Worm (Caenorhabditis elegans) whole organism, L4 larva: ENCODE measurements around the gene skr-21.

ENCODE experiments used
- F49E8.2 ChIP-seq: sonication (generic microtip); optimal IDR thresholded peaks from 2 replicates; lab custom pipeline; 2016; ENCODE audit warnings: missing compliant biosample characterization, mild to moderate bottlenecking, missing genetic modification characterization, borderline replicate concordance
- Y48G9A.11 ChIP-seq: fragments of 200-800 bp; sonication (Bioruptor generic); IDR thresholded peaks from 2 replicates; pipeline ENCODE4 v1.3.6; 2022; ENCODE audit warnings: missing genetic modification reagents, missing genetic modification characterization, missing compliant biosample characterization
- Y75B8A.6 ChIP-seq: fragments of 200-800 bp; sonication (Bioruptor generic); IDR thresholded peaks from 2 replicates; pipeline ENCODE4 v1.3.6; 2022; ENCODE audit warnings: missing genetic modification reagents, missing genetic modification characterization, missing compliant biosample characterization
- aha-1 ChIP-seq: fragments of 150-350 bp; peaks from one replicate; lab custom pipeline; 2014; ENCODE audit warnings: missing biosample characterization, missing genetic modification characterization
- ceh-20 ChIP-seq: fragments of 200-800 bp; sonication (Bioruptor generic); IDR thresholded peaks from 2 replicates; pipeline ENCODE4 v1.3.6; 2022; ENCODE audit warnings: missing genetic modification reagents, missing genetic modification characterization, missing compliant biosample characterization
- ceh-28 ChIP-seq: fragments of 150-350 bp; optimal IDR thresholded peaks from 2 replicates; lab custom pipeline; 2014; ENCODE audit warnings: missing biosample characterization, missing genetic modification reagents, missing genetic modification characterization
- ceh-32 ChIP-seq: sonication (generic microtip); optimal IDR thresholded peaks from 2 replicates; lab custom pipeline; 2016; ENCODE audit warnings: mild to moderate bottlenecking, missing genetic modification characterization, missing compliant biosample characterization; ENCODE audit not compliant: poor library complexity
- ctbp-1 ChIP-seq: fragments of 200-800 bp; sonication (Bioruptor generic); IDR thresholded peaks from 2 replicates; pipeline ENCODE4 v1.3.6; 2022; ENCODE audit warnings: missing genetic modification reagents, missing genetic modification characterization, missing compliant biosample characterization
- daf-16 ChIP-seq, 3 experiments: sonication (generic microtip); optimal IDR thresholded peaks; 2 replicates each; lab custom pipeline; 2016 to 2017; ENCODE audit warnings: missing genetic modification characterization in 3 of 3, missing genetic modification reagents in 3 of 3, mild to moderate bottlenecking in 2 of 3, missing compliant biosample characterization in 2 of 3, missing biosample characterization in 1 of 3, moderate library complexity in 1 of 3
- dve-1 ChIP-seq: sonication (generic microtip); optimal IDR thresholded peaks from 2 replicates; lab custom pipeline; 2017; ENCODE audit warnings: antibody characterized with exemption, mild to moderate bottlenecking, missing genetic modification characterization, missing compliant biosample characterization; ENCODE audit not compliant: insufficient read depth
- egl-27 ChIP-seq: sonication (generic microtip); optimal IDR thresholded peaks from 3 replicates; lab custom pipeline; 2017; ENCODE audit warnings: missing biosample characterization, missing genetic modification reagents, missing genetic modification characterization
- fkh-10 ChIP-seq: fragments of 150-350 bp; optimal IDR thresholded peaks from 2 replicates; lab custom pipeline; 2014; ENCODE audit warnings: missing biosample characterization, missing genetic modification reagents, missing genetic modification characterization
- hlh-30 ChIP-seq: sonication (generic microtip); optimal IDR thresholded peaks from 2 replicates; lab custom pipeline; 2017; ENCODE audit warnings: antibody characterized with exemption, mild to moderate bottlenecking, missing genetic modification characterization, missing compliant biosample characterization; ENCODE audit not compliant: insufficient read depth
- hmg-1.1 ChIP-seq: fragments of 200-800 bp; sonication (Bioruptor generic); IDR thresholded peaks from 2 replicates; pipeline ENCODE4 v1.3.6; 2022; ENCODE audit warnings: missing genetic modification reagents, missing genetic modification characterization, missing compliant biosample characterization
- jun-1 ChIP-seq: fragments of 150-350 bp; optimal IDR thresholded peaks from 2 replicates; lab custom pipeline; 2014; ENCODE audit warnings: missing biosample characterization, missing genetic modification reagents, missing genetic modification characterization
- lin-15B ChIP-seq: fragments of 150-350 bp; sonication (generic microtip); optimal IDR thresholded peaks from 3 replicates; lab custom pipeline; 2014; ENCODE audit warnings: missing biosample characterization, missing genetic modification characterization
- lin-29 ChIP-seq: fragments of 200-800 bp; sonication (Bioruptor generic); IDR thresholded peaks from 2 replicates; pipeline ENCODE4 v1.3.6; 2022; ENCODE audit warnings: missing genetic modification reagents, missing genetic modification characterization, missing compliant biosample characterization
- lin-39 ChIP-seq: fragments of 150-350 bp; optimal IDR thresholded peaks from 2 replicates; lab custom pipeline; 2014; ENCODE audit warnings: missing biosample characterization, missing genetic modification reagents, missing genetic modification characterization
- madf-5 ChIP-seq, 2 experiments: fragments of 200-800 bp; sonication (Bioruptor generic); IDR thresholded peaks; 2 replicates each; pipeline ENCODE4 v1.3.6; 2022; ENCODE audit warnings: missing compliant biosample characterization in 2 of 2, missing genetic modification characterization in 2 of 2
- mdl-1 ChIP-seq, 2 experiments: fragments of 150-350 bp in 1 of 2; sonication (generic microtip) in 1 of 2; optimal IDR thresholded peaks; 2 replicates each; lab custom pipeline; 2014 to 2017; ENCODE audit warnings: missing biosample characterization in 2 of 2, missing genetic modification characterization in 2 of 2
- mep-1 ChIP-seq: fragments of 150-350 bp; sonication (generic microtip); optimal IDR thresholded peaks from 3 replicates; lab custom pipeline; 2014; ENCODE audit warnings: missing biosample characterization, missing genetic modification characterization
- mes-2 ChIP-seq: sonication (generic microtip); optimal IDR thresholded peaks from 2 replicates; lab custom pipeline; 2016; ENCODE audit warnings: missing genotype, mild to moderate bottlenecking, missing genetic modification characterization, missing compliant biosample characterization; ENCODE audit not compliant: poor library complexity, severe bottlenecking
- mxl-2 ChIP-seq: fragments of 200-800 bp; sonication (Bioruptor generic); conservative IDR thresholded peaks from 2 replicates; pipeline ENCODE4 v1.3.6; 2022; ENCODE audit warnings: missing genetic modification reagents, missing genetic modification characterization, missing compliant biosample characterization
- nhr-111 ChIP-seq: fragments of 200-800 bp; sonication (Bioruptor generic); optimal IDR thresholded peaks from 2 replicates; lab custom pipeline; 2018; ENCODE audit warnings: mild to moderate bottlenecking, missing genetic modification characterization, missing compliant biosample characterization
- nhr-41 ChIP-seq: fragments of 200-800 bp; sonication (Bioruptor generic); IDR thresholded peaks from 2 replicates; pipeline ENCODE4 v1.3.6; 2022; ENCODE audit warnings: missing genetic modification reagents, missing genetic modification characterization, missing compliant biosample characterization
- set-16 ChIP-seq: fragments of 200-800 bp; sonication (Bioruptor generic); IDR thresholded peaks from 2 replicates; pipeline ENCODE4 v1.3.6; 2022; ENCODE audit warnings: missing genetic modification reagents, missing genetic modification characterization, missing compliant biosample characterization
- unc-62 ChIP-seq, 3 experiments: fragments of 150-350 bp in 1 of 3; sonication (generic microtip); optimal IDR thresholded peaks in 2 of 3; peaks in 1 of 3; 1 replicate in 1 of 3; 2 replicates in 2 of 3; lab custom pipeline; 2014 to 2017; ENCODE audit warnings: missing biosample characterization in 3 of 3, missing genetic modification characterization in 3 of 3, missing genetic modification reagents in 3 of 3, missing genotype in 1 of 3
- vab-7 ChIP-seq: fragments of 200-800 bp; sonication (Bioruptor generic); IDR thresholded peaks from 2 replicates; pipeline ENCODE4 v1.3.6; 2022; ENCODE audit warnings: missing genetic modification reagents, missing genetic modification characterization, missing compliant biosample characterization
- zfp-3 ChIP-seq: fragments of 200-800 bp; sonication (Bioruptor generic); conservative IDR thresholded peaks from 2 replicates; pipeline ENCODE4 v1.3.6; 2022; ENCODE audit warnings: missing genetic modification reagents, missing genetic modification characterization, missing compliant biosample characterization
- ztf-7 ChIP-seq: fragments of 150-350 bp; optimal IDR thresholded peaks from 2 replicates; lab custom pipeline; 2014; ENCODE audit warnings: missing biosample characterization, missing genetic modification characterization

Gene skr-21

DNA sequence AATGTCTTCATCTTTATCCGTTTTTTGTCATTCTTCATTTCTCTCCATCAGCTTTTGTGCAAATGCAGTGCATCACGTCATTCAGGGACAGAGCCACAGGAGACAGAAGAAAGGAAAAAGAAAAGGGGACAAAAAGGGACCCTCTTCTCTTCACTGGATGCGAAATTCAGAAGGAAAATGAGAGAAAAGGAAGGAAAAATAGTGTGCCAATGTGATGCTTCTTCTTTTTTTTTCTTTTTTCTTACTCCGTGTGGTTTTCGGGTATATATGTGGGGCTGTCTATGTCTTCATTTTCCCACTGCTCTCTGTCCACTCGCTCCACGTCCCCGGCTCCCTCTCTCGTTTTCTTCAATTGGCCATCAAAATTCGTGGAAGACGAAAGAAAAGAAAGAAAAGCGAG is 16.0 kb downstream of the skr-21 start (continued):
- no peak for TF ChIP-seq lin-15B (tag; lab: Kevin White, UChicago)

DNA sequence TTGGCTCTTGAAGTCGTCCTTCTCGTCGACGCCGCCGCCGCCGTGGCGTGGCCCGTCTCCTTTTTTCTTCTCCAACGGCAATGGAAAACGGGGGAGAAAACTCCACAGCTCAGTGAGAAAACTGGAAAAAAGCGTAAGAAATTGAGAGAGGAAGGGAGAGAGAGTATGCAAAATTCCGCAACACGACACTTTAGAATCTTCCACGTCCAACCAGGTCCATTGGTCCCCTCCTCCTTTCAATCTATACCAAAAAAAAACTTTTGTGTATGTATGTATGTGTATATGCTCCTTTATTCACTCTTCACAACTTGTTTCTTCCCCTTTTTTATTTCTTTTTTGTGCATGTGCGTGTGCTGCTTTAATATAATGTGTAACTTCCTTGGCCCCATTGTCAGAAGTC is 17.4 kb downstream of the skr-21 start:
- TF ChIP-seq jun-1 (tag; lab: Kevin White, UChicago): no peak
- peak; percentile 27; the same call in 1 of the 2 replicates for TF ChIP-seq set-16 (GFP tag; lab: Robert Waterston, UW)
- TF ChIP-seq egl-27 (tag; lab: Kevin White, UChicago): no peak
- TF ChIP-seq ztf-7 (tag; lab: Kevin White, UChicago): no peak
- TF ChIP-seq F49E8.2 (tag; lab: Kevin White, UChicago): no peak
- no peak for TF ChIP-seq ctbp-1 (GFP tag; lab: Robert Waterston, UW)
- TF ChIP-seq aha-1 (tag; lab: Kevin White, UChicago): peak; percentile 85
- no peak for TF ChIP-seq nhr-41
- no peak for TF ChIP-seq mdl-1 (tag; optimal IDR thresholded peaks at IDR 0.05; lab: Kevin White, UChicago)
- TF ChIP-seq nhr-111 (GFP tag; lab: Kevin White, UChicago): no peak
- 0 out of 2 replicates have a peak, but pooled peaks have one; percentile 14 for TF ChIP-seq hmg-1.1 (GFP tag; lab: Robert Waterston, UW)
- TF ChIP-seq Y75B8A.6 (GFP tag; lab: Robert Waterston, UW): no peak
- TF ChIP-seq madf-5 (GFP tag; IDR thresholded peaks at IDR 0.05; lab: Robert Waterston, UW): no peak
- peak in 1 of 2 experiments; percentile 53 for TF ChIP-seq unc-62 (GFP tag; optimal IDR thresholded peaks at IDR 0.05 in 1 of 2; lab: Kevin White, UChicago)
- TF ChIP-seq unc-62 (tag; optimal IDR thresholded peaks at IDR 0.05; lab: Kevin White, UChicago): no peak
- TF ChIP-seq ceh-32: no peak
- TF ChIP-seq, all 104 proteins: peak for 4

DNA sequence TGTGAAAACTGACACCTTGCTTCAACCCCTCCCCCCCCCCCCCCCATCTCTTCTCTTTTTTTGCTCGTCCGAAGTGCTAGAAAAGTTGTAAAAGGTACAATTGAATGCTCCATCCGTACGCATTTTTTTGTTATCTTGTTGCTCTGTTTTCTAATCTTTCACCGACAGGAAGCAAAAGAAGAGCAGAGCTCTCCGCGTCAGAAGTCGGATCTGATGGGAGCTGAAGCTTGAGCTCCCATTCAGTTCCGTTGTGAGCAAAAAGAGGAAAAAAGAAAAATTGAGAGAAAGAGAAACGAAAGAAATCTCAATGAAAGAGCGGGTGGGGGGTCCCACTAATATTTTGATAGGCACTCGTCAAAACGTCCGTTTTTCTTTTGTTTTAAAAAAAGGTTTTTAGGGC is 19.6 kb downstream of the skr-21 start:
- TF ChIP-seq lin-29 (GFP tag; lab: Robert Waterston, UW) (no peak), aha-1 (tag; lab: Kevin White, UChicago) (peak; percentile 16), ceh-28 (tag; lab: Kevin White, UChicago) (no peak), hlh-30 (no peak)

DNA sequence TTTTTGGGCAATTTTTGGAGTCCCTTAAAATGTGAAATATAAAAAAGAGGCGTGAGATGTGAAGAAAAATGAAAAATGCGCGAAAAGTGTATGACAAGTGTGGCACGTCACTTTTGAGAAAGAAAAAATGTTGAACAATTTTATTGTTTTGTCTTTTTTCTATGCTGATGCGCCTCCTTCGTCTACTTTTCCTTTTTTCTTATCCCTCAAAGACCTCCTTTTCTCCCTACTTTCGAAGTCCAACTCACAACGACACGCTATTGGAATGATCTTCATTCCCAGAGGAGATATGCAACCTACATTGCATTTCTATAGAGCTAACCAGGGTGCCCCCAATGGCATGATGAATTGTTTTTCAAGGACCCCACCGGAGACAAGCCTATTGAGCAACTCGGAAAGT is 20.5 kb downstream of the skr-21 start:
- peak; percentile 23 for TF ChIP-seq mep-1 (tag; lab: Kevin White, UChicago)
- no peak for TF ChIP-seq mxl-2
- TF ChIP-seq, all 104 proteins: peak for 1

DNA sequence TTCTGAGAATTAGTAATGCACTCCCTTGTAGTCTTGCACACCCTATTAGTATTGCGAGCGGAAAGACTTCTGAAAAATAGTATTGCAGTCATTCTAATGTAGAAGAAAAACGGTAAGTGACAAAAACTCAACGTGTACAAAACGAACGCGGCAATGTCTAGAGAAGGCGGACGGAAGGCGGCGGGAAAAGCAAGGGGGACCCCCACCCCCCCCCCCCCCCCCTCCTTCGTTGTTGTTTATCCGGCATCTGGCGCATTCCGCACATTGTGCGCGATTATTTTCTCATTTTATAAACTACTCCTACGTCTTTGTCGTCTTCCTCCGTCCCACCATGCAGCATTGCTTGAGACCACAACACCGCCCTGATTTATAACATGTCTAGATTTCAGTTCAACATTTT is 24.2 kb downstream of the skr-21 start:
- TF ChIP-seq daf-16 (GFP tag; optimal IDR thresholded peaks at IDR 0.05; lab: Kevin White, UChicago) (no peak), daf-16 (tag; optimal IDR thresholded peaks at IDR 0.05; lab: Kevin White, UChicago) (no peak), lin-39 (tag; lab: Kevin White, UChicago) (no peak), vab-7 (GFP tag; lab: Robert Waterston, UW) (no peak), mep-1 (tag; lab: Kevin White, UChicago) (no peak), Y48G9A.11 (GFP tag; lab: Robert Waterston, UW) (no peak), zfp-3 (GFP tag; lab: Robert Waterston, UW) (no peak), mes-2 (tag; lab: Kevin White, UChicago) (no peak), dve-1 (tag; lab: Kevin White, UChicago) (no peak), set-16 (GFP tag; lab: Robert Waterston, UW) (peak; percentile 89)

DNA sequence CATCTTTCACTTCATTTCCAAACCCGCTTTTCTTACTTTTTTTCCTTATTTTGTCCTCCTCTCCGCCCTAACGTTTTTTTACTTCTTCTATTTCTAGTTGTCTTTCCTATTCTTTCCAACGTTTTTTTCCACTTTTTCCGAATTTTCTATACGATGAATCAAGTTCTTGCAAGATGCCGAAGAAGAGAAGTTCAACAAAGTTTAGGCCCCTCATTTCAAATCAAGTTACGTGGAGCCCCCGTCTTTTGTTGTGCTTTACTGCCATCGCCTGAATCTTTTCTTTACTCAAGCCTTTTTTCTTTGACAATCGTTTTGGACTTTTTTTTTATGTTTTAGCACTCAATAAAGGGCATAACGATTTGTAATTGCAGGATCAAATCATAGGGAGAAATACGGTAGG is 25.1 kb downstream of the skr-21 start, which contains the start of gene unc-9:
unc-9 (plus strand) TSS at position 370 of the 400 bp plus-strand sequence.
- TF ChIP-seq ceh-20 (no peak), fkh-10 (GFP tag; lab: Kevin White, UChicago) (peak; percentile 65)
